Worm (Caenorhabditis elegans): Measurements from ENCODE around the gene C08H9.16.

C08H9.16 gene

DNA sequence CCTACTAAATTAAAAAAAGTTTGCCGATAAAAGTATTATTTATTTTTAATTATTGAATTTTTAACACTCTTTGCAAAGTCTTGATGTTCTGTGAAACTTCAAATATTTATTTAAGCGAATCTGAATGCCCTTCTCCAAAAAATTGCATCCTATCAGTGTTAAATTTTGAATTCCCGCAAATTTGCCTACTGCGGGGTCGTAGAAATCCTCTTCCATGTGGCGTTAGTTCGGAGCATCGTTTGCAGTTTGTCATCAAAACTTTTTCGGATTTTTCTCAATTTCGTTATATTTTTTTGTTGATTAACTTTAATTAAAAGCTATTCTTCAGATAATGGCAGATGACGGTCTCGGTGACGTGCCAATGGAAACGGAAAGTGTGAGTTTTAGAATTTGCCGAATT lies 47.9 kb downstream of the C08H9.16 start, which contains the start of gene ufd-3 (continued):
- TF ChIP-seq ama-1 (optimal IDR thresholded peaks at IDR 0.05) (no peak), nfya-1 (tag; optimal IDR thresholded peaks at IDR 0.05) (peak; percentile 62), T23F11.4 (GFP tag; optimal IDR thresholded peaks at IDR 0.05) (no peak), hlh-6 (tag; optimal IDR thresholded peaks at IDR 0.05) (peak; percentile 18), tbx-7 (tag; optimal IDR thresholded peaks at IDR 0.05) (peak; percentile 91), unc-55 (GFP tag; optimal IDR thresholded peaks at IDR 0.05) (peak; percentile 54), lim-6 (tag; optimal IDR thresholded peaks at IDR 0.05) (peak; percentile 60), K09A11.1 (tag; optimal IDR thresholded peaks at IDR 0.05; ENCODE audit: insufficient read depth) (no peak), ceh-31 (tag; optimal IDR thresholded peaks at IDR 0.05) (peak; percentile 98), hlh-13 (GFP tag; optimal IDR thresholded peaks at IDR 0.05) (peak; percentile 29), unc-3 (GFP tag; conservative IDR thresholded peaks at IDR 0.05) (0 out of 2 replicates have a peak, but pooled peaks have one; percentile 35), unc-3 (tag; optimal IDR thresholded peaks at IDR 0.05) (no peak), syd-9 (tag; optimal IDR thresholded peaks at IDR 0.05) (peak; percentile 8), C38D4.7 (GFP tag; optimal IDR thresholded peaks at IDR 0.05) (no peak), fax-1 (tag; optimal IDR thresholded peaks at IDR 0.05) (peak; percentile 76), zip-5 (tag; optimal IDR thresholded peaks at IDR 0.05) (peak; percentile 76), ahr-1 (tag; optimal IDR thresholded peaks at IDR 0.05) (peak; percentile 55), ttx-3 (tag; optimal IDR thresholded peaks at IDR 0.05) (peak; percentile 60), ceh-30 (tag; optimal IDR thresholded peaks at IDR 0.05) (peak; percentile 2), unc-42 (tag; optimal IDR thresholded peaks at IDR 0.05) (peak; percentile 67), npax-4 (tag; optimal IDR thresholded peaks at IDR 0.05) (no peak), pax-1 (tag; optimal IDR thresholded peaks at IDR 0.05) (peak; percentile 65), lin-11 (tag; optimal IDR thresholded peaks at IDR 0.05) (no peak), ceh-2 (tag; optimal IDR thresholded peaks at IDR 0.05) (peak; percentile 91), ceh-9 (tag; optimal IDR thresholded peaks at IDR 0.05) (no peak), che-1 (tag; optimal IDR thresholded peaks at IDR 0.05) (peak; percentile 5), hlh-30 (tag; optimal IDR thresholded peaks at IDR 0.05; ENCODE audit: insufficient read depth) (no peak), C08G9.2 (tag; optimal IDR thresholded peaks at IDR 0.05) (peak; percentile 98), fkh-6 (tag; optimal IDR thresholded peaks at IDR 0.05) (peak; percentile 65), nhr-232 (tag; optimal IDR thresholded peaks at IDR 0.05) (no peak)

DNA sequence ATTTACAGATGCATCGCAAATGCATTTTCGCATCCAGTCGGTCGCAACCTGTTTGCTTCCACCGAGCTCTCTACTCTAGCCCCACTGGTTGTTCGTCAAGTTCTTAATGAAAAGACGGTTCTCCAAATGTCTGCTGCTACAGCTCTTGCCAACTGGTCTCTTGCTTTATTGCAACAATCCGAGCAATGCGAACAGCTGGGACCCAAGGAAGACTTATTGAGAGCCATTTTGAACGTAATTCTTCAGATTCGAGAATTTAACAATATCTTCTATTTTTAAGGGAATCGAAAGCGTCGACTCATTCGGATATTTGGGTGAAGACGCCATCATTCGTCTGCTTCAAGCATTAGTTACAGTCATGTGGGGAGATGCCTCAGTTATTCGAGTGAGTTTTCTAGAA lies 50.7 kb downstream of the C08H9.16 start:
- TF ChIP-seq ets-4 (tag; optimal IDR thresholded peaks at IDR 0.05) (no peak), nhr-232 (tag; optimal IDR thresholded peaks at IDR 0.05) (no peak), rnt-1 (tag; optimal IDR thresholded peaks at IDR 0.05) (no peak), tbx-7 (tag; optimal IDR thresholded peaks at IDR 0.05) (no peak), fax-1 (tag; optimal IDR thresholded peaks at IDR 0.05) (no peak), ceh-14 (tag; optimal IDR thresholded peaks at IDR 0.05) (no peak)

ce11 chrII:9943837-9944236 lies 51.3 kb downstream of the C08H9.16 start, which contains the start of gene flad-1:
Gene flad-1 (plus strand): TSS chrII:9944137.
- TF ChIP-seq ceh-45 (GFP tag; IDR thresholded peaks at IDR 0.05) (no peak), tbx-7 (tag; optimal IDR thresholded peaks at IDR 0.05) (no peak), gmeb-2 (tag; optimal IDR thresholded peaks at IDR 0.05) (no peak), nhr-11 (tag; optimal IDR thresholded peaks at IDR 0.05) (no peak), hlh-8 (tag; optimal IDR thresholded peaks at IDR 0.05) (no peak), pha-2 (tag; optimal IDR thresholded peaks at IDR 0.05) (no peak), ztf-16 (tag; optimal IDR thresholded peaks at IDR 0.05) (no peak), syd-9 (tag; optimal IDR thresholded peaks at IDR 0.05) (no peak), ama-1 (optimal IDR thresholded peaks at IDR 0.05) (no peak), Y22D7AL.16 (tag; optimal IDR thresholded peaks at IDR 0.05) (no peak), C38D4.7 (GFP tag; optimal IDR thresholded peaks at IDR 0.05) (no peak), dve-1 (tag; optimal IDR thresholded peaks at IDR 0.05) (no peak), ceh-48 (tag; optimal IDR thresholded peaks at IDR 0.05) (no peak), ceh-19 (GFP tag; optimal IDR thresholded peaks at IDR 0.05) (no peak), unc-3 (GFP tag; conservative IDR thresholded peaks at IDR 0.05) (no peak), unc-3 (tag; optimal IDR thresholded peaks at IDR 0.05) (no peak), F13H6.1 (tag; optimal IDR thresholded peaks at IDR 0.05) (no peak)

All from whole organism, late embryonic.